Fruit fly (Drosophila melanogaster) whole organism, embryonic: Measurements from ENCODE around the gene Mst85C.
A peak's percentile ranks its signal among the peaks of the same experiment; 100 is the strongest.

Experiments used
- Atf3 ChIP-seq: fragments of 200-800 bp; sonication (Bioruptor generic); optimal IDR thresholded peaks from 3 replicates; lab custom pipeline; 2016; ENCODE audit warnings: missing biosample characterization, missing genetic modification characterization
- C15 ChIP-seq: fragments of 200-800 bp; sonication (Bioruptor generic); IDR thresholded peaks from 3 replicates; pipeline ENCODE4 v1.3.6; 2022; ENCODE audit warnings: missing biosample characterization, missing genetic modification characterization
- CG10366 ChIP-seq: fragments of 200-800 bp; sonication (Bioruptor generic); IDR thresholded peaks from 2 replicates; pipeline ENCODE4 v1.3.6; 2022; ENCODE audit warnings: missing biosample characterization, missing genetic modification characterization
- CG11093 ChIP-seq: fragments of 200-800 bp; sonication (Bioruptor generic); IDR thresholded peaks from 3 replicates; pipeline ENCODE4 v1.3.6; 2022; ENCODE audit warnings: missing biosample characterization, missing genetic modification characterization
- CG11247 ChIP-seq: fragments of 200-800 bp; sonication (Bioruptor generic); IDR thresholded peaks from 2 replicates; pipeline ENCODE4 v1.3.6; 2022; ENCODE audit warnings: missing biosample characterization, missing genetic modification characterization
- CG12155 ChIP-seq: fragments of 200-800 bp; sonication (Bioruptor generic); optimal IDR thresholded peaks from 3 replicates; lab custom pipeline; 2016; ENCODE audit warnings: missing biosample characterization, missing genetic modification characterization
- CG12744 ChIP-seq: fragments of 200-800 bp; sonication (Bioruptor generic); optimal IDR thresholded peaks from 2 replicates; lab custom pipeline; 2016; ENCODE audit warnings: missing biosample characterization, missing genetic modification characterization
- CG15696 ChIP-seq: fragments of 200-800 bp; sonication (Bioruptor generic); optimal IDR thresholded peaks from 2 replicates; lab custom pipeline; 2019; ENCODE audit warnings: missing biosample characterization, mild to moderate bottlenecking, missing genetic modification characterization, moderate library complexity
- CG17328 ChIP-seq: fragments of 200-800 bp; sonication (Bioruptor generic); IDR thresholded peaks from 2 replicates; pipeline ENCODE4 v1.3.6; 2022; ENCODE audit warnings: missing biosample characterization, missing genetic modification characterization
- CG17385 ChIP-seq: fragments of 200-800 bp; sonication (Bioruptor generic); optimal IDR thresholded peaks from 3 replicates; lab custom pipeline; 2018; ENCODE audit warnings: missing biosample characterization, mild to moderate bottlenecking, missing genetic modification characterization
- CG2199 ChIP-seq: fragments of 200-800 bp; sonication (Bioruptor generic); IDR thresholded peaks from 3 replicates; pipeline ENCODE4 v1.3.6; 2022; ENCODE audit warnings: missing biosample characterization, missing genetic modification characterization
- CG30431 ChIP-seq: fragments of 200-800 bp; sonication (Bioruptor generic); optimal IDR thresholded peaks from 2 replicates; lab custom pipeline; 2017; ENCODE audit warnings: missing biosample characterization, missing genetic modification characterization
- CG31365 ChIP-seq: fragments of 200-800 bp; sonication (Bioruptor generic); optimal IDR thresholded peaks from 2 replicates; lab custom pipeline; 2018; ENCODE audit warnings: missing biosample characterization, mild to moderate bottlenecking, missing genetic modification characterization
- CG34376 ChIP-seq: fragments of 200-800 bp; sonication (Bioruptor generic); optimal IDR thresholded peaks from 2 replicates; lab custom pipeline; 2018; ENCODE audit warnings: missing biosample characterization, mild to moderate bottlenecking, missing genetic modification characterization
- CG4360 ChIP-seq: fragments of 200-800 bp; sonication (Bioruptor generic); IDR thresholded peaks from 2 replicates; pipeline ENCODE4 v1.3.6; 2022; ENCODE audit warnings: missing biosample characterization, missing genetic modification characterization
- CG4404 ChIP-seq: fragments of 200-800 bp; sonication (Bioruptor generic); IDR thresholded peaks from 2 replicates; pipeline ENCODE4 v1.3.6; 2022; ENCODE audit warnings: missing biosample characterization, missing genetic modification characterization
- CG6689 ChIP-seq: fragments of 200-800 bp; sonication (Bioruptor generic); IDR thresholded peaks from 2 replicates; pipeline ENCODE4 v1.3.6; 2022; ENCODE audit warnings: missing biosample characterization, missing genetic modification characterization
- CG7786 ChIP-seq: fragments of 200-800 bp; sonication (Bioruptor generic); optimal IDR thresholded peaks from 2 replicates; lab custom pipeline; 2016; ENCODE audit warnings: missing biosample characterization, missing genetic modification characterization
- CG8281 ChIP-seq: fragments of 200-800 bp; sonication (Bioruptor generic); optimal IDR thresholded peaks from 2 replicates; lab custom pipeline; 2018; ENCODE audit warnings: missing biosample characterization, mild to moderate bottlenecking, missing genetic modification characterization, moderate library complexity
- CG8924 ChIP-seq: fragments of 200-800 bp; optimal IDR thresholded peaks from 3 replicates; lab custom pipeline; 2019; ENCODE audit warnings: missing biosample characterization, mild to moderate bottlenecking, missing genetic modification characterization, moderate library complexity
- CG8944 ChIP-seq: fragments of 200-800 bp; sonication (Bioruptor generic); optimal IDR thresholded peaks from 3 replicates; lab custom pipeline; 2016; ENCODE audit warnings: missing biosample characterization, missing genetic modification characterization
- CG9727 ChIP-seq: fragments of 200-800 bp; sonication (Bioruptor generic); optimal IDR thresholded peaks from 3 replicates; lab custom pipeline; 2017; ENCODE audit warnings: missing biosample characterization, mild to moderate bottlenecking, missing genetic modification characterization
- CG9797 ChIP-seq: fragments of 200-800 bp; sonication (Bioruptor generic); optimal IDR thresholded peaks from 3 replicates; lab custom pipeline; 2018; ENCODE audit warnings: missing biosample characterization, mild to moderate bottlenecking, missing genetic modification characterization
- CkIIα-i1 ChIP-seq: fragments of 200-800 bp; sonication (Bioruptor generic); IDR thresholded peaks from 2 replicates; pipeline ENCODE4 v1.3.6; 2022; ENCODE audit warnings: missing biosample characterization, missing genetic modification characterization
- CrebB ChIP-seq: fragments of 200-800 bp; sonication (Bioruptor generic); optimal IDR thresholded peaks from 3 replicates; lab custom pipeline; 2018; ENCODE audit warnings: missing biosample characterization, mild to moderate bottlenecking, missing genetic modification characterization
- D19B ChIP-seq: fragments of 200-800 bp; sonication (Bioruptor generic); optimal IDR thresholded peaks from 2 replicates; lab custom pipeline; 2017; ENCODE audit warnings: missing biosample characterization, mild to moderate bottlenecking, missing genetic modification characterization
- Deaf1 ChIP-seq: fragments of 200-800 bp; optimal IDR thresholded peaks from 3 replicates; lab custom pipeline; 2019; ENCODE audit warnings: missing biosample characterization, mild to moderate bottlenecking, missing genetic modification characterization, moderate library complexity
- Dek ChIP-seq: fragments of 200-800 bp; sonication (Bioruptor generic); optimal IDR thresholded peaks from 3 replicates; lab custom pipeline; 2019; ENCODE audit warnings: missing biosample characterization, mild to moderate bottlenecking, missing genetic modification characterization, moderate library complexity
- Elba2 ChIP-seq: fragments of 200-800 bp; sonication (Bioruptor generic); optimal IDR thresholded peaks from 3 replicates; lab custom pipeline; 2016; ENCODE audit warnings: missing biosample characterization, missing genetic modification characterization
- Ets97D ChIP-seq: fragments of 200-800 bp; sonication (Bioruptor generic); optimal IDR thresholded peaks from 3 replicates; lab custom pipeline; 2016; ENCODE audit warnings: missing biosample characterization, missing genetic modification characterization
- GATAe ChIP-seq: fragments of 200-800 bp; sonication (Bioruptor generic); conservative IDR thresholded peaks from 2 replicates; pipeline ENCODE4 v1.3.6; 2022; ENCODE audit warnings: missing biosample characterization, missing genetic modification characterization
- Gsc ChIP-seq: fragments of 200-800 bp; sonication (Bioruptor generic); IDR thresholded peaks from 2 replicates; pipeline ENCODE4 v1.3.6; 2022; ENCODE audit warnings: missing biosample characterization, missing genetic modification characterization
- HLH54F ChIP-seq: fragments of 200-800 bp; sonication (Bioruptor generic); optimal IDR thresholded peaks from 3 replicates; lab custom pipeline; 2016; ENCODE audit warnings: missing biosample characterization, missing genetic modification characterization
- Lhr ChIP-seq: fragments of 200-800 bp; sonication (Bioruptor generic); optimal IDR thresholded peaks from 3 replicates; lab custom pipeline; 2017; ENCODE audit warnings: mild to moderate bottlenecking, missing biosample characterization, missing genetic modification reagents, missing genetic modification characterization
- Lpt ChIP-seq: fragments of >200 bp; optimal IDR thresholded peaks from 2 replicates; lab custom pipeline; 2018; ENCODE audit warnings: missing biosample characterization, missing genetic modification characterization
- Oaz ChIP-seq: fragments of 200-800 bp; sonication (Bioruptor generic); IDR thresholded peaks from 2 replicates; pipeline ENCODE4 v1.3.6; 2022; ENCODE audit warnings: missing biosample characterization, missing genetic modification characterization
- ab ChIP-seq: fragments of 200-800 bp; sonication (Bioruptor generic); optimal IDR thresholded peaks from 2 replicates; lab custom pipeline; 2016; ENCODE audit warnings: missing biosample characterization, missing genetic modification characterization
- cad ChIP-seq: fragments of >200 bp; optimal IDR thresholded peaks from 2 replicates; lab custom pipeline; 2017; ENCODE audit warnings: missing biosample characterization, missing genetic modification characterization
- danr ChIP-seq: fragments of 200-800 bp; sonication (Bioruptor generic); IDR thresholded peaks from 2 replicates; pipeline ENCODE4 v1.3.6; 2022; ENCODE audit warnings: missing biosample characterization, missing genetic modification characterization
- exex ChIP-seq: fragments of 200-800 bp; sonication (Bioruptor generic); optimal IDR thresholded peaks from 4 replicates; lab custom pipeline; 2018; ENCODE audit warnings: missing biosample characterization, mild to moderate bottlenecking, missing genetic modification characterization, moderate library complexity
- gsb-n ChIP-seq: fragments of 200-800 bp; sonication (Bioruptor generic); optimal IDR thresholded peaks from 3 replicates; lab custom pipeline; 2018; ENCODE audit warnings: missing biosample characterization, mild to moderate bottlenecking, missing genetic modification characterization
- hkb ChIP-seq, 2 experiments: fragments of 200-800 bp in 1 of 2; fragments of >200 bp in 1 of 2; sonication (Bioruptor generic) in 1 of 2; IDR thresholded peaks in 1 of 2; optimal IDR thresholded peaks in 1 of 2; 2 replicates each; pipeline versions ENCODE4 v1.3.6 to Lab custom; 2017 to 2022; ENCODE audit warnings: missing biosample characterization in 1 of 2, missing genetic modification characterization in 1 of 2
- inv ChIP-seq: fragments of 200-800 bp; sonication (Bioruptor generic); IDR thresholded peaks from 2 replicates; pipeline ENCODE4 v1.3.6; 2022; ENCODE audit warnings: missing biosample characterization, missing genetic modification characterization; ENCODE audit not compliant: partially characterized antibody
- klu ChIP-seq: fragments of 200-800 bp; sonication (Bioruptor generic); IDR thresholded peaks from 2 replicates; pipeline ENCODE4 v1.3.6; 2022; ENCODE audit warnings: missing biosample characterization, missing genetic modification characterization
- nerfin-2 ChIP-seq: fragments of 200-800 bp; sonication (Bioruptor generic); IDR thresholded peaks from 2 replicates; pipeline ENCODE4 v1.3.6; 2022; ENCODE audit warnings: missing biosample characterization, missing genetic modification characterization; ENCODE audit not compliant: partially characterized antibody
- pb ChIP-seq: fragments of 200-800 bp; sonication (Bioruptor generic); optimal IDR thresholded peaks from 3 replicates; lab custom pipeline; 2016; ENCODE audit warnings: missing biosample characterization, missing genetic modification characterization
- sens-2 ChIP-seq: fragments of 200-800 bp; sonication (Bioruptor generic); IDR thresholded peaks from 2 replicates; pipeline ENCODE4 v1.3.6; 2022; ENCODE audit warnings: missing biosample characterization, missing genetic modification characterization
- sima ChIP-seq: fragments of 200-800 bp; sonication (Bioruptor generic); optimal IDR thresholded peaks from 2 replicates; lab custom pipeline; 2016; ENCODE audit warnings: missing biosample characterization, missing genetic modification characterization
- slbo ChIP-seq: fragments of 200-800 bp; sonication (Bioruptor generic); IDR thresholded peaks from 2 replicates; pipeline ENCODE4 v1.3.6; 2022; ENCODE audit warnings: missing biosample characterization, missing genetic modification characterization
- tgo ChIP-seq: fragments of 200-800 bp; sonication (Bioruptor generic); IDR thresholded peaks from 3 replicates; pipeline ENCODE4 v1.3.6; 2022; ENCODE audit warnings: missing biosample characterization, missing genetic modification characterization
- tup ChIP-seq: fragments of 200-800 bp; sonication (Bioruptor generic); optimal IDR thresholded peaks from 2 replicates; lab custom pipeline; 2016; ENCODE audit warnings: missing biosample characterization, mild to moderate bottlenecking, missing genetic modification characterization, moderate library complexity
- wor ChIP-seq: fragments of 200-800 bp; sonication (Bioruptor generic); IDR thresholded peaks from 2 replicates; pipeline ENCODE4 v1.3.6; 2022; ENCODE audit warnings: missing biosample characterization, missing genetic modification characterization

The Mst85C gene

DNA sequence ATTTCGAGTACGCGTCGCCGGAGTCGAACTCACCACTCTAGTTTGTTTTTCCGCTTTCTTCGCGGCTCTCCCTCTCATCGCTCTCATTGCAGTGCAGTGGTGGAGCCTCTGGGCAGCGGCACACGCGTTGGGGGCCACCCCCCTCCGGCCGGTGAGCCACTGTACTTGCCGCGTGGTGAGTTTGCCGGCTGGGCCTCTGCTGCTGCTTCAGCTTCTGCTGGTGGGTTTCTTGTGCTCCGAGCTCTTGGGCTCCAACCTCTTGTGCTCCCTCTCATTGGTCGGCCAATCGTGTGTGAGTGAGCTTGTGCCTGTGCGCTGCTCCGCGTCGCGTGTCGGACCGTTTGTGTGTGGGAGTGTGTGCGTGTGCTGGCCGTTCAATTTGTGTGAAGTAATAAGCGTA is 4.6 kb downstream of the Mst85C start (continued):
- TF ChIP-seq Dek (tag; lab: Kevin White, UChicago) (peak; percentile 72), Oaz (GFP tag; lab: Robert Waterston, UW) (no peak), Elba2 (no peak), CG8924 (tag; lab: Kevin White, UChicago) (no peak), pb (GFP tag; lab: Kevin White, UChicago) (peak; percentile 76), hkb (optimal IDR thresholded peaks at IDR 0.05; lab: Kevin White, UChicago) (no peak), hkb (GFP tag; IDR thresholded peaks at IDR 0.05; lab: Robert Waterston, UW) (no peak), sens-2 (no peak), CG11093 (GFP tag; lab: Robert Waterston, UW) (no peak), klu (GFP tag; lab: Robert Waterston, UW) (no peak), tgo (GFP tag; lab: Robert Waterston, UW) (no peak), CG9797 (GFP tag; lab: Kevin White, UChicago) (no peak), CG34376 (peak; percentile 87), HLH54F (GFP tag; lab: Kevin White, UChicago) (peak; percentile 51), slbo (no peak), CG31365 (peak; percentile 35), Deaf1 (tag; lab: Kevin White, UChicago) (peak; percentile 52), exex (tag; lab: Kevin White, UChicago) (no peak), Lhr (GFP tag; lab: Kevin White, UChicago) (no peak), CG9727 (GFP tag; lab: Kevin White, UChicago) (peak; percentile 30), CG8281 (tag; lab: Kevin White, UChicago) (no peak), CG17385 (peak; percentile 49), inv (GFP tag; lab: Robert Waterston, UW) (no peak), Atf3 (GFP tag; lab: Kevin White, UChicago) (peak; percentile 28), cad (GFP tag; lab: Kevin White, UChicago) (no peak), CG8944 (peak; percentile 10), GATAe (GFP tag; lab: Robert Waterston, UW) (no peak), nerfin-2 (GFP tag; lab: Robert Waterston, UW) (no peak), danr (GFP tag; lab: Robert Waterston, UW) (no peak), CG30431 (no peak), CG15696 (tag; lab: Kevin White, UChicago) (no peak), CG11247 (GFP tag; lab: Robert Waterston, UW) (no peak), wor (GFP tag; lab: Robert Waterston, UW) (no peak), CG17328 (GFP tag; lab: Robert Waterston, UW) (no peak), tup (GFP tag; lab: Kevin White, UChicago) (no peak), CG6689 (GFP tag; lab: Robert Waterston, UW) (no peak), CG2199 (GFP tag; lab: Robert Waterston, UW) (no peak), CG4360 (no peak), CG10366 (GFP tag; lab: Robert Waterston, UW) (no peak), Gsc (GFP tag; lab: Robert Waterston, UW) (no peak), D19B (GFP tag; lab: Kevin White, UChicago) (no peak), C15 (GFP tag; lab: Robert Waterston, UW) (no peak), sima (GFP tag; lab: Kevin White, UChicago) (no peak), CG7786 (peak; percentile 62), CG4404 (GFP tag; lab: Robert Waterston, UW) (no peak), CrebB (tag; lab: Kevin White, UChicago) (peak; percentile 74), Ets97D (GFP tag; lab: Kevin White, UChicago) (no peak), Lpt (no peak), gsb-n (tag; lab: Kevin White, UChicago) (no peak), CG12744 (GFP tag; lab: Kevin White, UChicago) (peak; percentile 29), CG12155 (GFP tag; lab: Kevin White, UChicago) (no peak), ab (GFP tag; lab: Kevin White, UChicago) (peak; percentile 75), CkIIα-i1 (GFP tag; lab: Robert Waterston, UW) (no peak)
